Worm (Caenorhabditis elegans) whole organism, L4/young adult: Measurements from ENCODE around the gene B0024.11.

ENCODE experiments used
- W03F9.2 ChIP-seq: fragments of 150-350 bp; optimal IDR thresholded peaks from 2 replicates; lab custom pipeline; 2014; ENCODE audit warnings: missing biosample characterization, missing genetic modification characterization
- dao-5 ChIP-seq: sonication (generic microtip); optimal IDR thresholded peaks from 2 replicates; lab custom pipeline; 2016; ENCODE audit warnings: missing genotype, missing genetic modification characterization, moderate library complexity, missing compliant biosample characterization
- him-1 ChIP-seq: sonication (generic microtip); optimal IDR thresholded peaks from 2 replicates; lab custom pipeline; 2016; ENCODE audit warnings: missing genotype, missing genetic modification reagents, missing genetic modification characterization, missing compliant biosample characterization

DNA sequence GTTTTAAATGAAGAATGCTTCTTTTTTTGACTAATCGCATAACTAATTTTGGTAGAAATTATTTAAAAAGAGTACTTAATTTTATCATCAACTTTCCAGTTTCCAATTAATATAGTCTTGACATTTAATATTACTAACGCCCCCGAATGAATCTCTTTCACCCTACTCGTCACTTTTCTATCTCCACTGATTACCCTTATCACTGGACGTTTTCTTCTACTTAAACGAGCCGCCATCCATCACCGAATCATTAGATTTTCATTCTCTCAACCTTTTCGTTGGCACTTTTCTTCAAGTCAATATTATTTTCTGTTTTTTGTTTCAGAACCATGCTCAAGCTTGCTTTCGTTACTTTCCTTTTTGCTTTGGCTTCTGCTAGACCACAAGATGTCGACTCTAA is 41.8 kb downstream of the B0024.11 start, which contains the start of gene lys-1:
- TF ChIP-seq dao-5 (tag; lab: Kevin White, UChicago) (no peak), him-1 (tag; lab: Kevin White, UChicago) (no peak), W03F9.2 (tag; lab: Kevin White, UChicago) (no peak)
